Fruit fly (Drosophila melanogaster): Measurements from ENCODE around the gene Nazo.

Gene Nazo

dm6 chr3R:8243720-8244119, 44.0 kb upstream of the Nazo start, which contains the start of the genes CG9636, CG18749 and CG33722 (continued):
- peak; percentile 61 for TF ChIP-seq Ets96B (tag; optimal IDR thresholded peaks at IDR 0.05)
- peak; percentile 99 for TF ChIP-seq Blimp-1 (GFP tag; optimal IDR thresholded peaks at IDR 0.05)
- TF ChIP-seq Hr4 (GFP tag; optimal IDR thresholded peaks at IDR 0.05): peak; percentile 70
- TF ChIP-seq salr (GFP tag; optimal IDR thresholded peaks at IDR 0.05): no peak
- no peak for TF ChIP-seq spab (GFP tag; optimal IDR thresholded peaks at IDR 0.05)
- peak; percentile 65 for TF ChIP-seq Sox14 (GFP tag; optimal IDR thresholded peaks at IDR 0.05)
- TF ChIP-seq fd59A (GFP tag; optimal IDR thresholded peaks at IDR 0.05): no peak
- peak; percentile 33 to 50 for TF ChIP-seq ss (GFP tag; optimal IDR thresholded peaks at IDR 0.05)
- peak; percentile 40 for TF ChIP-seq Hr39 (GFP tag; optimal IDR thresholded peaks at IDR 0.05)
- peak; percentile 62 for TF ChIP-seq CG31627 (GFP tag; optimal IDR thresholded peaks at IDR 0.05)
- TF ChIP-seq Sox15 (GFP tag; optimal IDR thresholded peaks at IDR 0.05): peak; percentile 9
- no peak for TF ChIP-seq Sox102F (GFP tag; optimal IDR thresholded peaks at IDR 0.05)
- TF ChIP-seq dsx (GFP tag; optimal IDR thresholded peaks at IDR 0.05; ENCODE audit: poor library complexity, severe bottlenecking): peak; percentile 46
- TF ChIP-seq vri (GFP tag; optimal IDR thresholded peaks at IDR 0.05): no peak
- no peak for TF ChIP-seq CG6854 (GFP tag; optimal IDR thresholded peaks at IDR 0.05)
- peak; percentile 74 for TF ChIP-seq acj6 (GFP tag; optimal IDR thresholded peaks at IDR 0.05)
- TF ChIP-seq Hr38 (GFP tag; optimal IDR thresholded peaks at IDR 0.05): no peak
- TF ChIP-seq CG8319 (GFP tag; optimal IDR thresholded peaks at IDR 0.05): peak; percentile 33
- TF ChIP-seq CG11294 (GFP tag; IDR thresholded peaks at IDR 0.05): no peak
- TF ChIP-seq CG10669 (GFP tag; optimal IDR thresholded peaks at IDR 0.05): no peak
- peak; percentile 67 for TF ChIP-seq topi (GFP tag; optimal IDR thresholded peaks at IDR 0.05)
- no peak for TF ChIP-seq CG9139 (GFP tag; optimal IDR thresholded peaks at IDR 0.05)
- no peak for TF ChIP-seq Gug (GFP tag; IDR thresholded peaks at IDR 0.05)
- TF ChIP-seq Met (GFP tag; optimal IDR thresholded peaks at IDR 0.05): no peak
- TF ChIP-seq CG3919 (GFP tag; optimal IDR thresholded peaks at IDR 0.05): peak; percentile 72

- TF ChIP-seq CG6854 (GFP tag; optimal IDR thresholded peaks at IDR 0.05) (no peak), Ets96B (tag; optimal IDR thresholded peaks at IDR 0.05) (no peak), CG3032 (tag; optimal IDR thresholded peaks at IDR 0.05) (no peak), OdsH (GFP tag; optimal IDR thresholded peaks at IDR 0.05) (no peak), Hr4 (GFP tag; optimal IDR thresholded peaks at IDR 0.05) (no peak), CG8119 (GFP tag; IDR thresholded peaks at IDR 0.05) (no peak), cyc (GFP tag; optimal IDR thresholded peaks at IDR 0.05) (no peak), CG34406 (GFP tag; optimal IDR thresholded peaks at IDR 0.05) (no peak), fkh (GFP tag; optimal IDR thresholded peaks at IDR 0.05) (no peak), Sox14 (GFP tag; optimal IDR thresholded peaks at IDR 0.05) (no peak), eg (GFP tag; IDR thresholded peaks at IDR 0.05) (no peak), topi (GFP tag; optimal IDR thresholded peaks at IDR 0.05) (no peak), acj6 (GFP tag; optimal IDR thresholded peaks at IDR 0.05) (no peak), CG1621 (tag; optimal IDR thresholded peaks at IDR 0.05) (no peak), CG8632 (GFP tag; optimal IDR thresholded peaks at IDR 0.05) (no peak), CG6808 (GFP tag; optimal IDR thresholded peaks at IDR 0.05) (no peak), achi (GFP tag; optimal IDR thresholded peaks at IDR 0.05) (no peak), Gug (GFP tag; IDR thresholded peaks at IDR 0.05) (no peak), CG10631 (GFP tag; optimal IDR thresholded peaks at IDR 0.05) (no peak)
Observed at dm6 chr3R:8248138-8248537, 39.5 kb upstream of the Nazo start, which contains the start of gene CG15864. Gene CG15864 (plus strand): TSS chr3R:8248438.

- no peak for TF ChIP-seq cyc (GFP tag; optimal IDR thresholded peaks at IDR 0.05)
- peak; percentile 39 for TF ChIP-seq Lpt (GFP tag; optimal IDR thresholded peaks at IDR 0.05)
- peak; percentile 20; the same call in 1 of the 3 replicates for TF ChIP-seq eg (GFP tag; IDR thresholded peaks at IDR 0.05)
- no peak for TF ChIP-seq Sox14 (GFP tag; optimal IDR thresholded peaks at IDR 0.05)
- no peak for TF ChIP-seq Gug (GFP tag; IDR thresholded peaks at IDR 0.05)
- TF ChIP-seq CG4318 (GFP tag; optimal IDR thresholded peaks at IDR 0.05): no peak
- TF ChIP-seq esn (GFP tag; optimal IDR thresholded peaks at IDR 0.05): no peak
- TF ChIP-seq CG11902 (GFP tag; optimal IDR thresholded peaks at IDR 0.05): no peak
- no peak for TF ChIP-seq Hr38 (GFP tag; optimal IDR thresholded peaks at IDR 0.05)
- TF ChIP-seq Eip75B (GFP tag; optimal IDR thresholded peaks at IDR 0.05): no peak
- TF ChIP-seq spab (GFP tag; optimal IDR thresholded peaks at IDR 0.05): no peak
- TF ChIP-seq Blimp-1 (GFP tag; optimal IDR thresholded peaks at IDR 0.05): no peak
- TF ChIP-seq achi (GFP tag; optimal IDR thresholded peaks at IDR 0.05): no peak
- no peak for TF ChIP-seq Smox (GFP tag; optimal IDR thresholded peaks at IDR 0.05)
- no peak for TF ChIP-seq Ets96B (tag; optimal IDR thresholded peaks at IDR 0.05)
- peak; percentile 18 for TF ChIP-seq Eip78C (GFP tag)
- no peak for TF ChIP-seq CG10669 (GFP tag; optimal IDR thresholded peaks at IDR 0.05)
- no peak for TF ChIP-seq CG10631 (GFP tag; optimal IDR thresholded peaks at IDR 0.05)
- no peak for TF ChIP-seq Hr4 (GFP tag; optimal IDR thresholded peaks at IDR 0.05)
- peak; percentile 43; the same call in 1 of the 2 replicates for TF ChIP-seq CG15336 (GFP tag; IDR thresholded peaks at IDR 0.05)
- no peak for TF ChIP-seq CG16779 (tag; optimal IDR thresholded peaks at IDR 0.05)
- TF ChIP-seq CG6808 (GFP tag; optimal IDR thresholded peaks at IDR 0.05): peak; percentile 99
Observed at dm6 chr3R:8250166-8250733, 37.4 kb upstream of the Nazo start, which contains the start of gene mtg. Gene mtg (plus strand): TSS chr3R:8250497.
